Worm (Caenorhabditis elegans) whole organism, midembryonic: ENCODE data around the gene mab-10.

ENCODE experiments used
- T22C8.4 ChIP-seq: fragments of 200-800 bp; sonication (Bioruptor generic); IDR thresholded peaks from 2 replicates; pipeline ENCODE4 v1.3.6; 2022; ENCODE audit warnings: missing genetic modification characterization, missing compliant biosample characterization
- med-1 ChIP-seq: sonication (generic microtip); optimal IDR thresholded peaks from 2 replicates; lab custom pipeline; 2017; ENCODE audit warnings: missing genetic modification characterization, mild to moderate bottlenecking, missing compliant biosample characterization, antibody characterized with exemption, missing genetic modification reagents; ENCODE audit not compliant: insufficient read depth

- TF ChIP-seq T22C8.4 (GFP tag; lab: Robert Waterston, UW) (no peak), med-1 (GFP tag; lab: Kevin White, UChicago) (no peak)
Measured at ce11 chrII:10542654-10543456, 15.0 kb downstream of the mab-10 start.
